Worm (Caenorhabditis elegans) whole organism, L4 larva: ENCODE data around the gene C17E7.13.

Source experiments
- R02D3.7 ChIP-seq: fragments of 150-350 bp; sonication (generic microtip); optimal IDR thresholded peaks from 3 replicates; lab custom pipeline; 2014; ENCODE audit warnings: missing biosample characterization, missing genetic modification characterization
- aha-1 ChIP-seq: fragments of 150-350 bp; peaks from one replicate; lab custom pipeline; 2014; ENCODE audit warnings: missing biosample characterization, missing genetic modification characterization
- lin-39 ChIP-seq: fragments of 150-350 bp; optimal IDR thresholded peaks from 2 replicates; lab custom pipeline; 2014; ENCODE audit warnings: missing biosample characterization, missing genetic modification reagents, missing genetic modification characterization
- unc-62 ChIP-seq, 3 experiments: fragments of 150-350 bp in 1 of 3; sonication (generic microtip); optimal IDR thresholded peaks in 2 of 3; peaks in 1 of 3; 1 replicate in 1 of 3; 2 replicates in 2 of 3; lab custom pipeline; 2014 to 2017; ENCODE audit warnings: missing biosample characterization in 3 of 3, missing genetic modification characterization in 3 of 3, missing genetic modification reagents in 3 of 3, missing genotype in 1 of 3

DNA sequence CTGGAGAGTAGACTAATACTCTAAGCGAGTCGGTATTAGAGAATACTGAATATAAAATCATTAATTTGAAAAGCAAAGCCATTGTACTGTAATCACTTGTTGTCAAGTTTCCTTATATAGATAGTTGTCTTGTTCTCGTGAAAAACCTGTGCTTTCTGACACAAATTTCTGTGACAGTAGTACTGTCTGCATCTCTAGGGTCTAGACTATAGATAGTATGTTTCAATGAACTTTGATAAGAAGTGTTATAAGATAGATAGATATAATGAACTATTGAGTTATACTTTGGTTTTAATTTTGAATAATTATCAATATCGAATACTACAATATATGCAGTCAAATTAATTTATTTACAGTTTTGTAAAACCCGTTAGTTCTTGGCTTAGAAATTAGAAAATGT is 45.2 kb downstream of the C17E7.13 start, which contains the start of gene ugt-32:
- TF ChIP-seq lin-39, result no peak
- no peak for TF ChIP-seq aha-1 (tag; lab: Kevin White, UChicago)
- TF ChIP-seq R02D3.7 (tag; lab: Kevin White, UChicago), result no peak
- TF ChIP-seq unc-62 (GFP tag; optimal IDR thresholded peaks at IDR 0.05 in 1 of 2; lab: Kevin White, UChicago), result no peak
- no peak for TF ChIP-seq unc-62 (tag; optimal IDR thresholded peaks at IDR 0.05; lab: Kevin White, UChicago)
